Worm (Caenorhabditis elegans): ENCODE measurements around the gene clc-2.

Gene clc-2

ce11 chrX:7469907-7470306, 38.6 kb downstream of the clc-2 start:
- no peak for TF ChIP-seq ces-1 (GFP tag; optimal IDR thresholded peaks at IDR 0.05)
- peak; percentile 82 for TF ChIP-seq zip-8 (tag; optimal IDR thresholded peaks at IDR 0.05)
- peak; percentile 2 for TF ChIP-seq mls-2 (tag; optimal IDR thresholded peaks at IDR 0.05)
- TF ChIP-seq cnd-1 (tag; optimal IDR thresholded peaks at IDR 0.05): peak; percentile 39
- no peak for TF ChIP-seq ceh-39 (tag; optimal IDR thresholded peaks at IDR 0.05)
- no peak for TF ChIP-seq nhr-237 (tag; optimal IDR thresholded peaks at IDR 0.05)
- peak; percentile 38 for TF ChIP-seq sem-2 (GFP tag; optimal IDR thresholded peaks at IDR 0.05)
- no peak for TF ChIP-seq sptf-1 (tag; optimal IDR thresholded peaks at IDR 0.05)
- peak; percentile 85 for TF ChIP-seq nhr-2 (tag; optimal IDR thresholded peaks at IDR 0.05)

ce11 chrX:7474968-7475433, 43.7 kb downstream of the clc-2 start, which contains the start of gene coh-1:
coh-1 (minus strand) TSS chrX:7475018.
- TF ChIP-seq ham-2 (GFP tag; optimal IDR thresholded peaks at IDR 0.05) (no peak), zip-8 (tag; optimal IDR thresholded peaks at IDR 0.05) (no peak), lin-32 (GFP tag; optimal IDR thresholded peaks at IDR 0.05) (no peak), unc-62 (GFP tag; optimal IDR thresholded peaks at IDR 0.05) (peak; percentile 3), lin-13 (tag; optimal IDR thresholded peaks at IDR 0.05) (peak; percentile 53), nhr-28 (tag; optimal IDR thresholded peaks at IDR 0.05) (no peak), elt-1 (tag; optimal IDR thresholded peaks at IDR 0.05; ENCODE audit: borderline replicate concordance, insufficient read depth) (no peak), tbx-8 (GFP tag; optimal IDR thresholded peaks at IDR 0.05) (no peak), hlh-1 (tag; optimal IDR thresholded peaks at IDR 0.05) (no peak), nhr-12 (tag; optimal IDR thresholded peaks at IDR 0.05) (no peak), lsy-2 (tag; optimal IDR thresholded peaks at IDR 0.05) (peak; percentile 35), ceh-43 (GFP tag; optimal IDR thresholded peaks at IDR 0.05) (no peak), bed-3 (GFP tag; optimal IDR thresholded peaks at IDR 0.05) (no peak), elt-3 (tag; optimal IDR thresholded peaks at IDR 0.05) (no peak), unc-39 (tag; optimal IDR thresholded peaks at IDR 0.05) (no peak), nhr-237 (tag; optimal IDR thresholded peaks at IDR 0.05) (peak; percentile 35), sptf-1 (tag; optimal IDR thresholded peaks at IDR 0.05) (no peak), mab-5 (tag; optimal IDR thresholded peaks at IDR 0.05) (no peak), blmp-1 (tag; optimal IDR thresholded peaks at IDR 0.05) (no peak), mls-2 (tag; optimal IDR thresholded peaks at IDR 0.05) (no peak), ceh-39 (tag; optimal IDR thresholded peaks at IDR 0.05) (peak; percentile 61), cnd-1 (tag; optimal IDR thresholded peaks at IDR 0.05) (no peak), sem-2 (GFP tag; optimal IDR thresholded peaks at IDR 0.05) (no peak), flh-1 (GFP tag; optimal IDR thresholded peaks at IDR 0.05) (no peak), mep-1 (tag; optimal IDR thresholded peaks at IDR 0.05) (peak; percentile 66), ceh-83 (GFP tag; optimal IDR thresholded peaks at IDR 0.05) (no peak), nhr-2 (tag; optimal IDR thresholded peaks at IDR 0.05) (no peak), ces-1 (GFP tag; optimal IDR thresholded peaks at IDR 0.05) (peak; percentile 86), ztf-11 (tag; optimal IDR thresholded peaks at IDR 0.05) (no peak), drap-1 (GFP tag; optimal IDR thresholded peaks at IDR 0.05) (no peak), unc-120 (tag; optimal IDR thresholded peaks at IDR 0.05; ENCODE audit: poor library complexity, severe bottlenecking) (peak; percentile 74), nhr-76 (tag; optimal IDR thresholded peaks at IDR 0.05) (no peak), M03D4.4 (tag; optimal IDR thresholded peaks at IDR 0.05) (no peak), pha-4 (tag; optimal IDR thresholded peaks at IDR 0.05) (peak; percentile 62), snpc-4 (tag; optimal IDR thresholded peaks at IDR 0.05) (no peak)

- TF ChIP-seq unc-39 (tag; optimal IDR thresholded peaks at IDR 0.05): no peak
- peak; percentile 37 for TF ChIP-seq drap-1 (GFP tag; optimal IDR thresholded peaks at IDR 0.05)
- TF ChIP-seq hlh-1 (tag; optimal IDR thresholded peaks at IDR 0.05): peak; percentile 29
- peak; percentile 45 for TF ChIP-seq ceh-83 (GFP tag; optimal IDR thresholded peaks at IDR 0.05)
- no peak for TF ChIP-seq tbx-8 (GFP tag; optimal IDR thresholded peaks at IDR 0.05)
- peak; percentile 49 for TF ChIP-seq lin-13 (tag; optimal IDR thresholded peaks at IDR 0.05)
- TF ChIP-seq M03D4.4 (tag; optimal IDR thresholded peaks at IDR 0.05): peak; percentile 35
- peak; percentile 65 for TF ChIP-seq pha-4 (tag; optimal IDR thresholded peaks at IDR 0.05)
- TF ChIP-seq zip-8 (tag; optimal IDR thresholded peaks at IDR 0.05): no peak
- TF ChIP-seq unc-120 (tag; optimal IDR thresholded peaks at IDR 0.05; ENCODE audit: poor library complexity, severe bottlenecking): peak; percentile 36
- no peak for TF ChIP-seq nhr-2 (tag; optimal IDR thresholded peaks at IDR 0.05)
- TF ChIP-seq elt-3 (tag; optimal IDR thresholded peaks at IDR 0.05): no peak
- no peak for TF ChIP-seq nhr-28 (tag; optimal IDR thresholded peaks at IDR 0.05)
- TF ChIP-seq ceh-39 (tag; optimal IDR thresholded peaks at IDR 0.05): no peak
- peak; percentile 47 for TF ChIP-seq mls-2 (tag; optimal IDR thresholded peaks at IDR 0.05)
- no peak for TF ChIP-seq nhr-12 (tag; optimal IDR thresholded peaks at IDR 0.05)
- no peak for TF ChIP-seq lin-32 (GFP tag; optimal IDR thresholded peaks at IDR 0.05)
- peak; percentile 59 for TF ChIP-seq sptf-1 (tag; optimal IDR thresholded peaks at IDR 0.05)
- TF ChIP-seq ceh-43 (GFP tag; optimal IDR thresholded peaks at IDR 0.05): no peak
- no peak for TF ChIP-seq sem-2 (GFP tag; optimal IDR thresholded peaks at IDR 0.05)
- no peak for TF ChIP-seq snpc-4 (tag; optimal IDR thresholded peaks at IDR 0.05)
- TF ChIP-seq ham-2 (GFP tag; optimal IDR thresholded peaks at IDR 0.05): no peak
- TF ChIP-seq flh-1 (GFP tag; optimal IDR thresholded peaks at IDR 0.05): no peak
- TF ChIP-seq blmp-1 (tag; optimal IDR thresholded peaks at IDR 0.05): no peak
- no peak for TF ChIP-seq nhr-76 (tag; optimal IDR thresholded peaks at IDR 0.05)
- no peak for TF ChIP-seq elt-1 (tag; optimal IDR thresholded peaks at IDR 0.05; ENCODE audit: borderline replicate concordance, insufficient read depth)
- TF ChIP-seq lsy-2 (tag; optimal IDR thresholded peaks at IDR 0.05): no peak
- TF ChIP-seq ces-1 (GFP tag; optimal IDR thresholded peaks at IDR 0.05): peak; percentile 47
- peak; percentile 32 for TF ChIP-seq cnd-1 (tag; optimal IDR thresholded peaks at IDR 0.05)
- TF ChIP-seq mab-5 (tag; optimal IDR thresholded peaks at IDR 0.05): no peak
- TF ChIP-seq mep-1 (tag; optimal IDR thresholded peaks at IDR 0.05): peak; percentile 56
- no peak for TF ChIP-seq bed-3 (GFP tag; optimal IDR thresholded peaks at IDR 0.05)
- TF ChIP-seq unc-62 (GFP tag; optimal IDR thresholded peaks at IDR 0.05): no peak
- no peak for TF ChIP-seq nhr-237 (tag; optimal IDR thresholded peaks at IDR 0.05)
- no peak for TF ChIP-seq ztf-11 (tag; optimal IDR thresholded peaks at IDR 0.05)
Observed at ce11 chrX:7478476-7478875, 47.2 kb downstream of the clc-2 start.

All from whole organism, mixed stage, embryonic.